Worm (Caenorhabditis elegans): ENCODE results near the gene F16B4.5.

DNA sequence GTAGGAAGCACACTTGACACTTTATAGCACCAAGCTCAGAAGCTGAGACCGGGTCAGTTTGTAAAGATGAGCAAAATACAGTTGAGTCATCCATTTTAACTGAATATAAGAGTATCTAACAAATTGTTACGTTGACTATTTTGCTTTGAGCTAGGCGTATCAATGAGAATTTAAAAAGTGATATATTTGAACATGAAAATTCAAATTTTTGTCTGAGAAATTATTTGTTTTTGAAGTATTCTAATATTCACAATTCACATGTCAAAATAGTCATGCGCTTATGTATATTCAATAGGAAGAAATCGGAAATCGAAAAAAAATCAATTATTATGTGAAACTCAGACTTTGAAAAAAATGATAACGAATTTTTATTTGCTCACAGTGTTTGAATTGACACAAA, 36.1 kb downstream of the F16B4.5 start, which contains the start of gene nhr-110:
- TF ChIP-seq unc-130 (GFP tag; optimal IDR thresholded peaks at IDR 0.05) (no peak), lin-15B (tag; optimal IDR thresholded peaks at IDR 0.05) (no peak), F44E2.7 (GFP tag; IDR thresholded peaks at IDR 0.05) (no peak)
